Worm (Caenorhabditis elegans) whole organism, young adult: ENCODE results near the gene Y69A2AR.28.

ENCODE experiments used
- Y53G8AR.9 ChIP-seq: fragments of 200-800 bp; sonication (Bioruptor generic); conservative IDR thresholded peaks from 2 replicates; pipeline ENCODE4 v1.3.6; 2022; ENCODE audit warnings: missing genetic modification reagents, missing genetic modification characterization, missing compliant biosample characterization
- zfh-2 ChIP-seq: fragments of 200-800 bp; sonication (Bioruptor generic); conservative IDR thresholded peaks from 2 replicates; pipeline ENCODE4 v1.3.6; 2022; ENCODE audit warnings: missing genetic modification reagents, missing genetic modification characterization, missing compliant biosample characterization
- ztf-18 ChIP-seq: sonication (generic microtip); optimal IDR thresholded peaks from 2 replicates; lab custom pipeline; 2016; ENCODE audit warnings: missing genotype, mild to moderate bottlenecking, missing genetic modification characterization, missing compliant biosample characterization

- TF ChIP-seq zfh-2 (GFP tag; lab: Robert Waterston, UW) (peak; percentile 77), Y53G8AR.9 (GFP tag; lab: Robert Waterston, UW) (no peak), ztf-18 (tag; lab: Kevin White, UChicago) (no peak)
Measured at ce11 chrIV:2603556-2604021, 9.3 kb downstream of the Y69A2AR.28 start.
